Worm (Caenorhabditis elegans): ENCODE data around the gene fnta-1.

DNA sequence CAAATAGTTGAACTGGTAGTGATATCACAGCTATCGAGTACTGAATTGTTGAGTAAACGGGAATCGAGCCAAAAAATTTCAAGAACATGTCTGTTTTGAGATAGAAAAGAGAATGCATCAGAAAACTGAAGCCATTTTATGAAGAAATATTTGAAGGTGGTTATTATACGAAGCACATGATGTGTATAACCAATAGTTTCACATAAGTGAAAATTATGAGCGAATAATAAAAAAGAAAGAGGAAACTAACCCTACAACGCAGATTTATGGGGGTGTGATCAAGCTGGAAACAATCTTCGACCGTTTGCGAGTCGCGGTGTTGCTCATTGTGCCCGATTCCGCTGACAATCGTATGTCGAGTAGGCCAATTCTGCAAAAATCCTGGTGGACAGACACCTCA lies 33.2 kb upstream of the fnta-1 start, which contains the start of gene srh-282:
- TF ChIP-seq dmd-4 (tag; optimal IDR thresholded peaks at IDR 0.05) = no peak
- no peak for TF ChIP-seq fos-1 (tag; optimal IDR thresholded peaks at IDR 0.05)
- TF ChIP-seq snpc-4 (tag; optimal IDR thresholded peaks at IDR 0.05) = no peak
- no peak for TF ChIP-seq sem-4 (tag; optimal IDR thresholded peaks at IDR 0.05)
- TF ChIP-seq ztf-11 (tag; optimal IDR thresholded peaks at IDR 0.05) = no peak
- no peak for TF ChIP-seq aly-2 (tag; optimal IDR thresholded peaks at IDR 0.05)
- no peak for TF ChIP-seq nhr-77 (tag; optimal IDR thresholded peaks at IDR 0.05)
- no peak for TF ChIP-seq nhr-25 (tag; optimal IDR thresholded peaks at IDR 0.05)
- TF ChIP-seq egl-27 (tag; optimal IDR thresholded peaks at IDR 0.05) = no peak
- no peak for TF ChIP-seq unc-55 (GFP tag; optimal IDR thresholded peaks at IDR 0.05)
